Worm (Caenorhabditis elegans) whole organism, L4/young adult: Measurements from ENCODE around the gene ZK637.15.

Source experiments
- W03F9.2 ChIP-seq: fragments of 150-350 bp; optimal IDR thresholded peaks from 2 replicates; lab custom pipeline; 2014; ENCODE audit warnings: missing biosample characterization, missing genetic modification characterization
- dao-5 ChIP-seq: sonication (generic microtip); optimal IDR thresholded peaks from 2 replicates; lab custom pipeline; 2016; ENCODE audit warnings: missing genotype, missing genetic modification characterization, moderate library complexity, missing compliant biosample characterization
- him-1 ChIP-seq: sonication (generic microtip); optimal IDR thresholded peaks from 2 replicates; lab custom pipeline; 2016; ENCODE audit warnings: missing genotype, missing genetic modification reagents, missing genetic modification characterization, missing compliant biosample characterization

ZK637.15 gene

ce11 chrIII:8934378-8934777 is 14.5 kb downstream of the ZK637.15 start:
- TF ChIP-seq him-1 (tag; lab: Kevin White, UChicago) (no peak), W03F9.2 (tag; lab: Kevin White, UChicago) (no peak), dao-5 (no peak)

- peak; percentile 92 for TF ChIP-seq him-1 (tag; lab: Kevin White, UChicago)
- TF ChIP-seq W03F9.2 (tag; lab: Kevin White, UChicago) = peak; percentile 31
- TF ChIP-seq dao-5 = peak; percentile 4
These were observed 17.7 kb downstream of the ZK637.15 start for ce11 chrIII:8937571-8937970.

ce11 chrIII:8944357-8944756 is 24.5 kb downstream of the ZK637.15 start, which contains the start of gene dhrr-1:
Gene dhrr-1 (plus strand): TSS chrIII:8944657.
- TF ChIP-seq dao-5 (no peak), W03F9.2 (tag; lab: Kevin White, UChicago) (no peak), him-1 (tag; lab: Kevin White, UChicago) (no peak)

- TF ChIP-seq W03F9.2 (tag; lab: Kevin White, UChicago) (no peak), dao-5 (no peak), him-1 (tag; lab: Kevin White, UChicago) (no peak)
These were observed 26.4 kb downstream of the ZK637.15 start for ce11 chrIII:8946285-8946684.

ce11 chrIII:8949147-8949546 is 29.3 kb downstream of the ZK637.15 start:
- TF ChIP-seq W03F9.2 (tag; lab: Kevin White, UChicago) = no peak

- TF ChIP-seq him-1 (tag; lab: Kevin White, UChicago) (no peak), W03F9.2 (tag; lab: Kevin White, UChicago) (no peak), dao-5 (no peak)
These were observed 35.7 kb downstream of the ZK637.15 start for ce11 chrIII:8955536-8955935.

- no peak for TF ChIP-seq him-1 (tag; lab: Kevin White, UChicago)
- peak; percentile 82 for TF ChIP-seq W03F9.2 (tag; lab: Kevin White, UChicago)
These were observed 36.3 kb downstream of the ZK637.15 start, which contains the start of the genes ZK643.5 and ZK643.2 for ce11 chrIII:8956146-8956646. Gene ZK643.5 (minus strand): TSS chrIII:8956196. Gene ZK643.2 (plus strand): TSS chrIII:8956540.

- no peak for TF ChIP-seq W03F9.2 (tag; lab: Kevin White, UChicago)
These were observed 40.8 kb downstream of the ZK637.15 start, which contains the start of gene ZK643.6 for ce11 chrIII:8960664-8961063. Gene ZK643.6 (minus strand): TSS chrIII:8960764.

- no peak for TF ChIP-seq him-1 (tag; lab: Kevin White, UChicago)
- TF ChIP-seq W03F9.2 (tag; lab: Kevin White, UChicago) = no peak
- TF ChIP-seq dao-5 = no peak
These were observed 42.1 kb downstream of the ZK637.15 start, which contains the start of gene grl-25 for ce11 chrIII:8961993-8962392. Gene grl-25 (plus strand): TSS chrIII:8962293.

- TF ChIP-seq him-1 (tag; lab: Kevin White, UChicago) = no peak
- no peak for TF ChIP-seq dao-5
- TF ChIP-seq W03F9.2 (tag; lab: Kevin White, UChicago) = no peak
These were observed 42.6 kb downstream of the ZK637.15 start for ce11 chrIII:8962475-8962874.

- TF ChIP-seq dao-5 (no peak), W03F9.2 (tag; lab: Kevin White, UChicago) (no peak), him-1 (tag; lab: Kevin White, UChicago) (no peak)
These were observed 44.9 kb downstream of the ZK637.15 start for ce11 chrIII:8964684-8965283.

ce11 chrIII:8967639-8968038 is 47.8 kb downstream of the ZK637.15 start, which contains the start of the genes bud-13 and rpap-2:
Gene bud-13 (minus strand): TSS chrIII:8967727.
Gene rpap-2 (plus strand): TSS chrIII:8967967.
- TF ChIP-seq W03F9.2 (tag; lab: Kevin White, UChicago) = peak; percentile 36
- no peak for TF ChIP-seq him-1 (tag; lab: Kevin White, UChicago)
